Worm (Caenorhabditis elegans) whole organism, midembryonic: ENCODE results near the gene duo-1.

Experiments used
- klf-2 ChIP-seq: fragments of 200-800 bp; sonication (Bioruptor generic); conservative IDR thresholded peaks from 2 replicates; pipeline ENCODE4 v1.3.6; 2022; ENCODE audit warnings: missing genetic modification reagents, missing genetic modification characterization, missing compliant biosample characterization
- ztf-23 ChIP-seq: fragments of 200-800 bp; sonication (Bioruptor generic); IDR thresholded peaks from 2 replicates; pipeline ENCODE4 v1.3.6; 2022; ENCODE audit warnings: missing genetic modification reagents, missing genetic modification characterization, missing compliant biosample characterization

ce11 chrV:11534495-11535189, 19.8 kb upstream of the duo-1 start:
- TF ChIP-seq klf-2 (GFP tag; lab: Robert Waterston, UW) (no peak), ztf-23 (GFP tag; lab: Robert Waterston, UW) (no peak)
